Worm (Caenorhabditis elegans): ENCODE results near the gene cutc-1.

- no peak for TF ChIP-seq T26A5.8 (tag; optimal IDR thresholded peaks at IDR 0.05)
- TF ChIP-seq unc-62 (GFP tag; optimal IDR thresholded peaks at IDR 0.05), result no peak
- TF ChIP-seq repo-1 (tag; optimal IDR thresholded peaks at IDR 0.05), result no peak
- no peak for TF ChIP-seq snpc-4 (GFP tag; optimal IDR thresholded peaks at IDR 0.05)
- TF ChIP-seq snpc-4 (tag; optimal IDR thresholded peaks at IDR 0.05), result no peak
- TF ChIP-seq hrde-1 (tag; optimal IDR thresholded peaks at IDR 0.05; ENCODE audit: borderline replicate concordance), result no peak
- peak; percentile 55; the same call in 1 of the 2 replicates for TF ChIP-seq F33H1.4 (GFP tag; IDR thresholded peaks at IDR 0.05)
- TF ChIP-seq tlf-1 (GFP tag; optimal IDR thresholded peaks at IDR 0.05), result no peak
- TF ChIP-seq F57A8.1 (GFP tag; optimal IDR thresholded peaks at IDR 0.05), result no peak
- TF ChIP-seq cebp-1 (GFP tag; IDR thresholded peaks at IDR 0.05), result no peak
- TF ChIP-seq cebp-1 (tag; optimal IDR thresholded peaks at IDR 0.05), result no peak
- TF ChIP-seq unc-130 (GFP tag; optimal IDR thresholded peaks at IDR 0.05), result no peak
- no peak for TF ChIP-seq egrh-3 (GFP tag; IDR thresholded peaks at IDR 0.05)
- no peak for TF ChIP-seq attf-6 (GFP tag; IDR thresholded peaks at IDR 0.05)
- TF ChIP-seq nhr-80 (tag; optimal IDR thresholded peaks at IDR 0.05), result no peak
Observed at ce11 chrIII:8363253-8364061, 40.0 kb downstream of the cutc-1 start, which contains the start of gene R05D3.3.

Data from whole organism, young adult.